Worm (Caenorhabditis elegans) whole organism, mixed stage, embryonic: ENCODE data around the gene C06C3.3.

Experiments used
- blmp-1 ChIP-seq: fragments of 150-350 bp; optimal IDR thresholded peaks from 2 replicates; lab custom pipeline; 2014; ENCODE audit warnings: missing biosample characterization, missing genetic modification characterization
- ceh-39 ChIP-seq: fragments of 150-350 bp; optimal IDR thresholded peaks from 2 replicates; lab custom pipeline; 2014; ENCODE audit warnings: missing biosample characterization, missing genetic modification characterization
- ceh-43 ChIP-seq: fragments of 200-800 bp; sonication (Bioruptor generic); optimal IDR thresholded peaks from 2 replicates; lab custom pipeline; 2018; ENCODE audit warnings: mild to moderate bottlenecking, missing genetic modification characterization, moderate library complexity, missing compliant biosample characterization
- ceh-83 ChIP-seq: fragments of 200-800 bp; sonication (Bioruptor generic); optimal IDR thresholded peaks from 2 replicates; lab custom pipeline; 2018; ENCODE audit warnings: mild to moderate bottlenecking, missing genetic modification characterization, missing compliant biosample characterization
- ces-1 ChIP-seq: fragments of 150-350 bp; optimal IDR thresholded peaks from 2 replicates; lab custom pipeline; 2014; ENCODE audit warnings: missing biosample characterization, missing genetic modification reagents, missing genetic modification characterization
- cnd-1 ChIP-seq: fragments of 200-800 bp; sonication (Bioruptor generic); optimal IDR thresholded peaks from 2 replicates; lab custom pipeline; 2018; ENCODE audit warnings: mild to moderate bottlenecking, missing genetic modification characterization, missing compliant biosample characterization
- drap-1 ChIP-seq: fragments of 200-800 bp; sonication (Bioruptor generic); optimal IDR thresholded peaks from 3 replicates; lab custom pipeline; 2018; ENCODE audit warnings: mild to moderate bottlenecking, missing genetic modification characterization, missing compliant biosample characterization
- elt-1 ChIP-seq: sonication (generic microtip); optimal IDR thresholded peaks from 2 replicates; lab custom pipeline; 2017; ENCODE audit warnings: missing genetic modification characterization, mild to moderate bottlenecking, missing compliant biosample characterization, antibody characterized with exemption, moderate library complexity, borderline replicate concordance; ENCODE audit not compliant: insufficient read depth
- elt-3 ChIP-seq: fragments of 150-350 bp; optimal IDR thresholded peaks from 2 replicates; lab custom pipeline; 2014; ENCODE audit warnings: missing biosample characterization, missing genetic modification characterization
- ham-2 ChIP-seq: fragments of 200-800 bp; sonication (Bioruptor generic); optimal IDR thresholded peaks from 2 replicates; lab custom pipeline; 2018; ENCODE audit warnings: mild to moderate bottlenecking, missing genetic modification characterization, missing compliant biosample characterization
- hlh-1 ChIP-seq: fragments of 150-350 bp; optimal IDR thresholded peaks from 2 replicates; lab custom pipeline; 2014; ENCODE audit warnings: missing biosample characterization, missing genetic modification reagents, missing genetic modification characterization
- lin-32 ChIP-seq: fragments of 200-800 bp; sonication (Bioruptor generic); optimal IDR thresholded peaks from 2 replicates; lab custom pipeline; 2018; ENCODE audit warnings: mild to moderate bottlenecking, missing genetic modification characterization, missing compliant biosample characterization
- lsy-2 ChIP-seq: fragments of 150-350 bp; optimal IDR thresholded peaks from 2 replicates; lab custom pipeline; 2014; ENCODE audit warnings: missing biosample characterization, missing genetic modification characterization
- mep-1 ChIP-seq: fragments of 150-350 bp; optimal IDR thresholded peaks from 2 replicates; lab custom pipeline; 2017; ENCODE audit warnings: missing biosample characterization, missing genetic modification reagents, missing genetic modification characterization, inconsistent platforms
- mls-2 ChIP-seq: sonication (generic microtip); optimal IDR thresholded peaks from 2 replicates; lab custom pipeline; 2016; ENCODE audit warnings: mild to moderate bottlenecking, missing genetic modification characterization, moderate library complexity, missing compliant biosample characterization
- nhr-12 ChIP-seq: fragments of 150-350 bp; optimal IDR thresholded peaks from 2 replicates; lab custom pipeline; 2014; ENCODE audit warnings: missing biosample characterization, missing genetic modification characterization
- nhr-2 ChIP-seq: fragments of 150-350 bp; optimal IDR thresholded peaks from 2 replicates; lab custom pipeline; 2014; ENCODE audit warnings: missing biosample characterization, missing genetic modification characterization
- nhr-28 ChIP-seq: fragments of 150-350 bp; optimal IDR thresholded peaks from 2 replicates; lab custom pipeline; 2014; ENCODE audit warnings: missing biosample characterization, missing genetic modification characterization
- pha-4 ChIP-seq: fragments of 150-350 bp; optimal IDR thresholded peaks from 2 replicates; lab custom pipeline; 2018; ENCODE audit warnings: missing biosample characterization, missing genetic modification reagents, missing genetic modification characterization
- sem-2 ChIP-seq: fragments of 200-800 bp; sonication (Bioruptor generic); optimal IDR thresholded peaks from 2 replicates; lab custom pipeline; 2018; ENCODE audit warnings: mild to moderate bottlenecking, missing genetic modification characterization, missing compliant biosample characterization
- snpc-4 ChIP-seq: fragments of 150-350 bp; optimal IDR thresholded peaks from 2 replicates; lab custom pipeline; 2014; ENCODE audit warnings: missing biosample characterization, missing genetic modification characterization
- sptf-1 ChIP-seq: sonication (generic microtip); optimal IDR thresholded peaks from 2 replicates; lab custom pipeline; 2017; ENCODE audit warnings: mild to moderate bottlenecking, missing genetic modification characterization, moderate library complexity, missing compliant biosample characterization
- tbx-8 ChIP-seq: fragments of 200-800 bp; sonication (Bioruptor generic); optimal IDR thresholded peaks from 2 replicates; lab custom pipeline; 2018; ENCODE audit warnings: mild to moderate bottlenecking, missing genetic modification characterization, moderate library complexity, missing compliant biosample characterization
- unc-120 ChIP-seq: sonication (generic microtip); optimal IDR thresholded peaks from 2 replicates; lab custom pipeline; 2017; ENCODE audit warnings: missing genetic modification characterization, missing compliant biosample characterization; ENCODE audit not compliant: poor library complexity, severe bottlenecking
- unc-39 ChIP-seq: fragments of 150-350 bp; optimal IDR thresholded peaks from 2 replicates; lab custom pipeline; 2014; ENCODE audit warnings: missing biosample characterization, missing genetic modification characterization
- unc-62 ChIP-seq: fragments of 150-350 bp; optimal IDR thresholded peaks from 2 replicates; lab custom pipeline; 2014; ENCODE audit warnings: missing biosample characterization, missing genetic modification reagents, missing genetic modification characterization
- ztf-11 ChIP-seq: fragments of 150-350 bp; optimal IDR thresholded peaks from 2 replicates; lab custom pipeline; 2014; ENCODE audit warnings: missing biosample characterization, missing genetic modification characterization

Gene C06C3.3

ce11 chrII:9403846-9404245, 31.6 kb upstream of the C06C3.3 start, which contains the start of gene Y51B9A.5:
Gene Y51B9A.5, plus strand, starts transcription at chrII:9404146.
- no peak for TF ChIP-seq drap-1
- TF ChIP-seq unc-62 (GFP tag; lab: Kevin White, UChicago): no peak
- TF ChIP-seq elt-3 (tag; lab: Kevin White, UChicago): no peak
- TF ChIP-seq ceh-83: no peak
- no peak for TF ChIP-seq unc-120 (tag; lab: Kevin White, UChicago)
- no peak for TF ChIP-seq tbx-8
- TF ChIP-seq ztf-11 (tag; lab: Kevin White, UChicago): no peak
- TF ChIP-seq ces-1 (GFP tag; lab: Kevin White, UChicago): no peak
- no peak for TF ChIP-seq nhr-28 (tag; lab: Kevin White, UChicago)
- no peak for TF ChIP-seq lin-32 (GFP tag; lab: Kevin White, UChicago)
- no peak for TF ChIP-seq nhr-12 (tag; lab: Kevin White, UChicago)
- TF ChIP-seq sem-2 (GFP tag; lab: Kevin White, UChicago): no peak

- TF ChIP-seq ham-2 (GFP tag; lab: Kevin White, UChicago) (no peak), nhr-2 (tag; lab: Kevin White, UChicago) (no peak), elt-1 (tag; lab: Kevin White, UChicago) (no peak), cnd-1 (no peak)
- TF ChIP-seq, all 35 proteins: peak for 0
Measured at ce11 chrII:9403087-9403486, 30.8 kb upstream of the C06C3.3 start, which contains the start of gene Y51B9A.6. Gene Y51B9A.6, minus strand, starts transcription at chrII:9403187.

ce11 chrII:9399746-9400145, 27.5 kb upstream of the C06C3.3 start, which contains the start of gene Y51B9A.7:
Gene Y51B9A.7, plus strand, starts transcription at chrII:9400046.
- no peak for TF ChIP-seq elt-3 (tag; lab: Kevin White, UChicago)

- TF ChIP-seq mls-2 (tag; lab: Kevin White, UChicago): no peak
- no peak for TF ChIP-seq ztf-11 (tag; lab: Kevin White, UChicago)
- no peak for TF ChIP-seq elt-3 (tag; lab: Kevin White, UChicago)
Measured at ce11 chrII:9398370-9398901, 26.1 kb upstream of the C06C3.3 start, which contains the start of the genes Y51B9A.14 and Y51B9A.8. Gene Y51B9A.14, minus strand, starts transcription at chrII:9398470. Gene Y51B9A.8, plus strand, starts transcription at chrII:9398851.

- TF ChIP-seq pha-4 (tag; lab: Kevin White, UChicago) (no peak), elt-1 (tag; lab: Kevin White, UChicago) (no peak), ztf-11 (tag; lab: Kevin White, UChicago) (no peak), elt-3 (tag; lab: Kevin White, UChicago) (no peak), mep-1 (tag; lab: Kevin White, UChicago) (no peak), unc-39 (tag; lab: Kevin White, UChicago) (no peak), lin-32 (GFP tag; lab: Kevin White, UChicago) (no peak), lsy-2 (tag; lab: Kevin White, UChicago) (no peak), drap-1 (no peak), ceh-43 (GFP tag; lab: Kevin White, UChicago) (no peak), snpc-4 (tag; lab: Kevin White, UChicago) (no peak)
Measured at ce11 chrII:9397496-9397895, 25.2 kb upstream of the C06C3.3 start, which contains the start of gene Y51B9A.9. Gene Y51B9A.9, minus strand, starts transcription at chrII:9397596.

ce11 chrII:9392724-9393123, 20.4 kb upstream of the C06C3.3 start, which contains the start of gene lido-17:
Gene lido-17, minus strand, starts transcription at chrII:9392824.
- TF ChIP-seq unc-39 (tag; lab: Kevin White, UChicago) (no peak), ztf-11 (tag; lab: Kevin White, UChicago) (no peak), sptf-1 (tag; lab: Kevin White, UChicago) (no peak), drap-1 (no peak), mep-1 (tag; lab: Kevin White, UChicago) (no peak), hlh-1 (tag; lab: Kevin White, UChicago) (no peak), ces-1 (GFP tag; lab: Kevin White, UChicago) (no peak), sem-2 (GFP tag; lab: Kevin White, UChicago) (no peak), mls-2 (tag; lab: Kevin White, UChicago) (no peak), ceh-39 (tag; lab: Kevin White, UChicago) (no peak), ceh-83 (no peak), nhr-12 (tag; lab: Kevin White, UChicago) (no peak), cnd-1 (no peak), blmp-1 (tag; lab: Kevin White, UChicago) (no peak), elt-1 (tag; lab: Kevin White, UChicago) (no peak), snpc-4 (tag; lab: Kevin White, UChicago) (no peak)
